Worm (Caenorhabditis elegans) whole organism, mixed stage, embryonic: ENCODE measurements around the gene F45D11.7.

Experiments
- blmp-1 ChIP-seq: fragments of 150-350 bp; optimal IDR thresholded peaks from 2 replicates; lab custom pipeline; 2014; ENCODE audit warnings: missing biosample characterization, missing genetic modification characterization
- elt-3 ChIP-seq: fragments of 150-350 bp; optimal IDR thresholded peaks from 2 replicates; lab custom pipeline; 2014; ENCODE audit warnings: missing biosample characterization, missing genetic modification characterization
- hlh-1 ChIP-seq: fragments of 150-350 bp; optimal IDR thresholded peaks from 2 replicates; lab custom pipeline; 2014; ENCODE audit warnings: missing biosample characterization, missing genetic modification reagents, missing genetic modification characterization
- lsy-2 ChIP-seq: fragments of 150-350 bp; optimal IDR thresholded peaks from 2 replicates; lab custom pipeline; 2014; ENCODE audit warnings: missing biosample characterization, missing genetic modification characterization
- mab-5 ChIP-seq: fragments of 150-350 bp; optimal IDR thresholded peaks from 2 replicates; lab custom pipeline; 2014; ENCODE audit warnings: missing biosample characterization, missing genetic modification characterization
- mls-2 ChIP-seq: sonication (generic microtip); optimal IDR thresholded peaks from 2 replicates; lab custom pipeline; 2016; ENCODE audit warnings: mild to moderate bottlenecking, missing genetic modification characterization, moderate library complexity, missing compliant biosample characterization
- nhr-12 ChIP-seq: fragments of 150-350 bp; optimal IDR thresholded peaks from 2 replicates; lab custom pipeline; 2014; ENCODE audit warnings: missing biosample characterization, missing genetic modification characterization
- nhr-28 ChIP-seq: fragments of 150-350 bp; optimal IDR thresholded peaks from 2 replicates; lab custom pipeline; 2014; ENCODE audit warnings: missing biosample characterization, missing genetic modification characterization
- pha-4 ChIP-seq: fragments of 150-350 bp; optimal IDR thresholded peaks from 2 replicates; lab custom pipeline; 2018; ENCODE audit warnings: missing biosample characterization, missing genetic modification reagents, missing genetic modification characterization
- snpc-4 ChIP-seq: fragments of 150-350 bp; optimal IDR thresholded peaks from 2 replicates; lab custom pipeline; 2014; ENCODE audit warnings: missing biosample characterization, missing genetic modification characterization
- sptf-1 ChIP-seq: sonication (generic microtip); optimal IDR thresholded peaks from 2 replicates; lab custom pipeline; 2017; ENCODE audit warnings: mild to moderate bottlenecking, missing genetic modification characterization, moderate library complexity, missing compliant biosample characterization
- unc-120 ChIP-seq: sonication (generic microtip); optimal IDR thresholded peaks from 2 replicates; lab custom pipeline; 2017; ENCODE audit warnings: missing genetic modification characterization, missing compliant biosample characterization; ENCODE audit not compliant: poor library complexity, severe bottlenecking
- zip-8 ChIP-seq: fragments of 150-350 bp; optimal IDR thresholded peaks from 2 replicates; lab custom pipeline; 2014; ENCODE audit warnings: missing biosample characterization, missing genetic modification characterization
- ztf-11 ChIP-seq: fragments of 150-350 bp; optimal IDR thresholded peaks from 2 replicates; lab custom pipeline; 2014; ENCODE audit warnings: missing biosample characterization, missing genetic modification characterization

ce11 chrII:1001351-1001750 is 7.0 kb downstream of the F45D11.7 start, which contains the start of the genes fbxb-30 and F45D11.5:
- no peak for TF ChIP-seq hlh-1 (tag; lab: Kevin White, UChicago)
- no peak for TF ChIP-seq sptf-1
- no peak for TF ChIP-seq mls-2 (tag; lab: Kevin White, UChicago)
- no peak for TF ChIP-seq elt-3 (tag; lab: Kevin White, UChicago)
- no peak for TF ChIP-seq blmp-1 (tag; lab: Kevin White, UChicago)
- no peak for TF ChIP-seq nhr-12
- TF ChIP-seq nhr-28 = no peak
- TF ChIP-seq unc-120 (tag; lab: Kevin White, UChicago) = no peak
- TF ChIP-seq mab-5 = no peak
- no peak for TF ChIP-seq snpc-4 (tag; lab: Kevin White, UChicago)
- TF ChIP-seq lsy-2 (tag; lab: Kevin White, UChicago) = no peak
- no peak for TF ChIP-seq zip-8 (tag; lab: Kevin White, UChicago)
- TF ChIP-seq pha-4 = no peak
- TF ChIP-seq ztf-11 (tag; lab: Kevin White, UChicago) = no peak
